Worm (Caenorhabditis elegans) whole organism, L3 larva: Measurements from ENCODE around the gene F13D12.8.

ENCODE experiments used
- R02D3.7 ChIP-seq: fragments of 150-350 bp; optimal IDR thresholded peaks from 2 replicates; lab custom pipeline; 2014; ENCODE audit warnings: missing biosample characterization, missing genetic modification characterization
- ZK546.5 ChIP-seq: sonication (generic microtip); optimal IDR thresholded peaks from 2 replicates; lab custom pipeline; 2017; ENCODE audit warnings: missing biosample characterization, missing genetic modification characterization
- aly-2 ChIP-seq: fragments of 150-350 bp; optimal IDR thresholded peaks from 2 replicates; lab custom pipeline; 2014; ENCODE audit warnings: missing biosample characterization, missing genetic modification characterization
- ama-1 ChIP-seq: fragments of 150-350 bp; optimal IDR thresholded peaks from 2 replicates; lab custom pipeline; 2018
- ceh-28 ChIP-seq: fragments of 150-350 bp; optimal IDR thresholded peaks from 2 replicates; lab custom pipeline; 2014; ENCODE audit warnings: missing biosample characterization, missing genetic modification reagents, missing genetic modification characterization
- ceh-82 ChIP-seq: fragments of 150-350 bp; optimal IDR thresholded peaks from 2 replicates; lab custom pipeline; 2014; ENCODE audit warnings: missing biosample characterization, missing genetic modification characterization
- daf-12 ChIP-seq: fragments of 150-350 bp; optimal IDR thresholded peaks from 2 replicates; lab custom pipeline; 2014; ENCODE audit warnings: missing biosample characterization, missing genetic modification reagents, missing genetic modification characterization
- egl-27 ChIP-seq: sonication (generic microtip); optimal IDR thresholded peaks from 4 replicates; lab custom pipeline; 2017; ENCODE audit warnings: missing biosample characterization, missing genetic modification reagents, missing genetic modification characterization
- egl-5 ChIP-seq: fragments of 150-350 bp; optimal IDR thresholded peaks from 2 replicates; lab custom pipeline; 2017; ENCODE audit warnings: missing biosample characterization, missing genetic modification reagents, missing genetic modification characterization, inconsistent platforms
- elt-1 ChIP-seq: fragments of 150-350 bp; optimal IDR thresholded peaks from 2 replicates; lab custom pipeline; 2014; ENCODE audit warnings: missing biosample characterization, missing genetic modification characterization
- elt-2 ChIP-seq: sonication (generic microtip); optimal IDR thresholded peaks from 2 replicates; lab custom pipeline; 2016; ENCODE audit warnings: missing genetic modification reagents, mild to moderate bottlenecking, missing genetic modification characterization, missing compliant biosample characterization
- elt-3 ChIP-seq, 3 experiments: fragments of 150-350 bp in 1 of 3; sonication (generic microtip) in 2 of 3; optimal IDR thresholded peaks; 2 replicates in 2 of 3; 4 replicates in 1 of 3; lab custom pipeline; 2014 to 2017; ENCODE audit warnings: missing biosample characterization in 3 of 3, missing genetic modification characterization in 3 of 3
- eor-1 ChIP-seq, 2 experiments: fragments of 150-350 bp; optimal IDR thresholded peaks; 2 replicates each; lab custom pipeline; 2014 to 2018; ENCODE audit warnings: missing biosample characterization in 2 of 2, missing genetic modification characterization in 2 of 2
- fos-1 ChIP-seq: fragments of 150-350 bp; optimal IDR thresholded peaks from 2 replicates; lab custom pipeline; 2014; ENCODE audit warnings: missing biosample characterization, missing genetic modification characterization
- hmg-11 ChIP-seq: sonication (generic microtip); optimal IDR thresholded peaks from 2 replicates; lab custom pipeline; 2016; ENCODE audit warnings: missing genetic modification characterization, missing compliant biosample characterization
- jun-1 ChIP-seq: fragments of 150-350 bp; optimal IDR thresholded peaks from 2 replicates; lab custom pipeline; 2014; ENCODE audit warnings: missing biosample characterization, missing genetic modification reagents, missing genetic modification characterization
- lin-15B ChIP-seq: fragments of 150-350 bp; optimal IDR thresholded peaks from 2 replicates; lab custom pipeline; 2014; ENCODE audit warnings: missing biosample characterization, missing genetic modification characterization
- lin-39 ChIP-seq: fragments of 150-350 bp; optimal IDR thresholded peaks from 2 replicates; lab custom pipeline; 2018; ENCODE audit warnings: missing biosample characterization, missing genetic modification reagents, missing genetic modification characterization
- lsy-12 ChIP-seq: sonication (generic microtip); optimal IDR thresholded peaks from 2 replicates; lab custom pipeline; 2016; ENCODE audit warnings: mild to moderate bottlenecking, missing genetic modification characterization, missing compliant biosample characterization
- mml-1 ChIP-seq: fragments of 150-350 bp; sonication (generic microtip); optimal IDR thresholded peaks from 3 replicates; lab custom pipeline; 2014; ENCODE audit warnings: missing biosample characterization, missing genetic modification characterization
- nfya-1 ChIP-seq: sonication (generic microtip); optimal IDR thresholded peaks from 2 replicates; lab custom pipeline; 2017; ENCODE audit warnings: missing genetic modification characterization, mild to moderate bottlenecking, missing compliant biosample characterization, antibody characterized with exemption, moderate library complexity; ENCODE audit not compliant: insufficient read depth
- nhr-11 ChIP-seq: fragments of 150-350 bp; optimal IDR thresholded peaks from 2 replicates; lab custom pipeline; 2014; ENCODE audit warnings: missing biosample characterization, missing genetic modification characterization
- nhr-12 ChIP-seq: fragments of 150-350 bp; optimal IDR thresholded peaks from 2 replicates; lab custom pipeline; 2014; ENCODE audit warnings: missing biosample characterization, missing genetic modification characterization
- nhr-23 ChIP-seq: fragments of 150-350 bp; optimal IDR thresholded peaks from 2 replicates; lab custom pipeline; 2014; ENCODE audit warnings: missing biosample characterization, missing genetic modification reagents, missing genetic modification characterization
- nhr-25 ChIP-seq: sonication (generic microtip); optimal IDR thresholded peaks from 2 replicates; lab custom pipeline; 2017; ENCODE audit warnings: missing biosample characterization, missing genetic modification characterization
- nhr-28 ChIP-seq: fragments of 150-350 bp; optimal IDR thresholded peaks from 2 replicates; lab custom pipeline; 2014; ENCODE audit warnings: missing biosample characterization, missing genetic modification characterization
- nhr-43 ChIP-seq: sonication (generic microtip); optimal IDR thresholded peaks from 2 replicates; lab custom pipeline; 2016; ENCODE audit warnings: mild to moderate bottlenecking, missing genetic modification characterization, missing compliant biosample characterization; ENCODE audit not compliant: poor library complexity, severe bottlenecking
- nhr-67 ChIP-seq: fragments of 150-350 bp; optimal IDR thresholded peaks from 2 replicates; lab custom pipeline; 2014; ENCODE audit warnings: missing biosample characterization, missing genetic modification characterization
- nhr-76 ChIP-seq: fragments of 150-350 bp; sonication (generic microtip); optimal IDR thresholded peaks from 5 replicates; lab custom pipeline; 2014; ENCODE audit warnings: missing biosample characterization, missing genetic modification characterization
- nhr-77 ChIP-seq: fragments of 150-350 bp; optimal IDR thresholded peaks from 2 replicates; lab custom pipeline; 2014; ENCODE audit warnings: missing biosample characterization, missing genetic modification characterization
- pha-4 ChIP-seq: fragments of 150-350 bp; optimal IDR thresholded peaks from 2 replicates; lab custom pipeline; 2014; ENCODE audit warnings: missing biosample characterization, missing genetic modification reagents, missing genetic modification characterization
- pqm-1 ChIP-seq: fragments of 150-350 bp; optimal IDR thresholded peaks from 2 replicates; lab custom pipeline; 2017; ENCODE audit warnings: missing biosample characterization, missing genetic modification characterization, inconsistent platforms
- sea-2 ChIP-seq: fragments of 150-350 bp; sonication (generic microtip); optimal IDR thresholded peaks from 4 replicates; lab custom pipeline; 2014; ENCODE audit warnings: missing biosample characterization, missing genetic modification reagents, missing genetic modification characterization
- skn-1 ChIP-seq: fragments of 150-350 bp; optimal IDR thresholded peaks from 2 replicates; lab custom pipeline; 2014; ENCODE audit warnings: missing biosample characterization, missing genetic modification characterization
- snpc-4 ChIP-seq: fragments of 150-350 bp; optimal IDR thresholded peaks from 2 replicates; lab custom pipeline; 2014; ENCODE audit warnings: missing biosample characterization, missing genetic modification characterization
- tbx-2 ChIP-seq: sonication (generic microtip); optimal IDR thresholded peaks from 2 replicates; lab custom pipeline; 2016; ENCODE audit warnings: mild to moderate bottlenecking, missing genetic modification characterization, missing compliant biosample characterization
- unc-39 ChIP-seq: sonication (generic microtip); optimal IDR thresholded peaks from 4 replicates; lab custom pipeline; 2017; ENCODE audit warnings: missing biosample characterization, missing genetic modification characterization
- unc-62 ChIP-seq: fragments of 150-350 bp; sonication (generic microtip); optimal IDR thresholded peaks from 4 replicates; lab custom pipeline; 2014; ENCODE audit warnings: missing biosample characterization, missing genetic modification reagents, missing genetic modification characterization
- zag-1 ChIP-seq: fragments of 150-350 bp; optimal IDR thresholded peaks from 2 replicates; lab custom pipeline; 2014; ENCODE audit warnings: missing biosample characterization, missing genetic modification characterization
- ztf-11 ChIP-seq: fragments of 150-350 bp; optimal IDR thresholded peaks from 2 replicates; lab custom pipeline; 2014; ENCODE audit warnings: missing biosample characterization, missing genetic modification characterization
- ztf-4 ChIP-seq: fragments of 150-350 bp; optimal IDR thresholded peaks from 2 replicates; lab custom pipeline; 2014; ENCODE audit warnings: missing biosample characterization, missing genetic modification characterization

F13D12.8 gene

ce11 chrII:11774218-11774617, 41.8 kb upstream of the F13D12.8 start, which contains the start of gene F44E5.1:
Gene F44E5.1, minus strand, starts transcription at chrII:11774559.
- TF ChIP-seq nhr-76 (tag; lab: Kevin White, UChicago), result no peak
- TF ChIP-seq ztf-4 (tag; lab: Kevin White, UChicago), result no peak
- no peak for TF ChIP-seq daf-12 (tag; lab: Kevin White, UChicago)
- TF ChIP-seq nhr-77, result no peak
- TF ChIP-seq zag-1 (tag; lab: Kevin White, UChicago), result no peak
- TF ChIP-seq tbx-2 (tag; lab: Kevin White, UChicago), result no peak
- no peak for TF ChIP-seq pqm-1 (tag; lab: Kevin White, UChicago)
- TF ChIP-seq, all 47 proteins: peak for 0

- no peak for TF ChIP-seq egl-5
- TF ChIP-seq elt-3 (tag; optimal IDR thresholded peaks at IDR 0.05; lab: Kevin White, UChicago), result no peak
- TF ChIP-seq fos-1 (tag; lab: Kevin White, UChicago), result no peak
- TF ChIP-seq ztf-4 (tag; lab: Kevin White, UChicago), result no peak
- no peak for TF ChIP-seq lin-39 (tag; lab: Kevin White, UChicago)
- TF ChIP-seq, all 47 proteins: peak for 0
Measured at ce11 chrII:11772364-11772763, 40.0 kb upstream of the F13D12.8 start, which contains the start of gene F44E5.15. Gene F44E5.15, plus strand, starts transcription at chrII:11772664.

ce11 chrII:11766472-11766871, 34.1 kb upstream of the F13D12.8 start, which contains the start of gene F44E5.2:
Gene F44E5.2, plus strand, starts transcription at chrII:11766772.
- no peak for TF ChIP-seq ztf-11

ce11 chrII:11765506-11766152, 33.2 kb upstream of the F13D12.8 start:
- TF ChIP-seq elt-3 (tag; optimal IDR thresholded peaks at IDR 0.05; lab: Kevin White, UChicago) (no peak), ama-1 (lab: Kevin White, UChicago) (no peak), egl-5 (no peak), nhr-23 (no peak)

- no peak for TF ChIP-seq unc-39 (tag; lab: Kevin White, UChicago)
- TF ChIP-seq daf-12 (tag; lab: Kevin White, UChicago), result no peak
- no peak for TF ChIP-seq unc-62 (GFP tag; lab: Kevin White, UChicago)
- TF ChIP-seq lin-15B (tag; lab: Kevin White, UChicago), result no peak
- no peak for TF ChIP-seq nhr-23
- peak; percentile 37 for TF ChIP-seq elt-2 (tag; lab: Kevin White, UChicago)
- TF ChIP-seq nhr-12, result no peak
- no peak for TF ChIP-seq ceh-82 (tag; lab: Kevin White, UChicago)
- no peak for TF ChIP-seq R02D3.7 (tag; lab: Kevin White, UChicago)
- TF ChIP-seq sea-2 (GFP tag; lab: Kevin White, UChicago), result no peak
- TF ChIP-seq elt-1 (tag; lab: Kevin White, UChicago), result peak; percentile 13
- peak; percentile 78 for TF ChIP-seq fos-1 (tag; lab: Kevin White, UChicago)
- TF ChIP-seq mml-1 (tag; lab: Kevin White, UChicago), result no peak
- no peak for TF ChIP-seq lsy-12 (tag; lab: Kevin White, UChicago)
- TF ChIP-seq egl-27, result no peak
- no peak for TF ChIP-seq snpc-4 (tag; lab: Kevin White, UChicago)
- TF ChIP-seq egl-5, result no peak
- no peak for TF ChIP-seq jun-1
- TF ChIP-seq nhr-11 (tag; lab: Kevin White, UChicago), result no peak
- TF ChIP-seq nhr-28 (tag; lab: Kevin White, UChicago), result no peak
- peak; percentile 93 for TF ChIP-seq ama-1 (lab: Kevin White, UChicago)
- no peak for TF ChIP-seq aly-2
- no peak for TF ChIP-seq skn-1 (tag; lab: Kevin White, UChicago)
- peak; percentile 70 for TF ChIP-seq tbx-2 (tag; lab: Kevin White, UChicago)
- peak; percentile 43 for TF ChIP-seq nhr-25 (tag; lab: Kevin White, UChicago)
- TF ChIP-seq nhr-76 (tag; lab: Kevin White, UChicago), result no peak
- peak; percentile 60 for TF ChIP-seq ztf-4 (tag; lab: Kevin White, UChicago)
- TF ChIP-seq pha-4 (tag; lab: Kevin White, UChicago), result peak; percentile 81
- no peak for TF ChIP-seq ZK546.5 (tag; lab: Kevin White, UChicago)
- no peak for TF ChIP-seq ztf-11
- no peak for TF ChIP-seq nhr-43 (tag; lab: Kevin White, UChicago)
- TF ChIP-seq pqm-1 (tag; lab: Kevin White, UChicago), result no peak
- peak in 1 of 2 experiments; percentile 7 for TF ChIP-seq eor-1 (tag; optimal IDR thresholded peaks at IDR 0.05; lab: Kevin White, UChicago)
- peak in 1 of 3 experiments; percentile 81 for TF ChIP-seq elt-3 (tag; optimal IDR thresholded peaks at IDR 0.05; lab: Kevin White, UChicago)
- TF ChIP-seq ceh-28 (tag; lab: Kevin White, UChicago), result no peak
- TF ChIP-seq nfya-1 (tag; lab: Kevin White, UChicago), result peak; percentile 48
- TF ChIP-seq hmg-11 (tag; lab: Kevin White, UChicago), result no peak
- TF ChIP-seq nhr-67, result no peak
Measured at ce11 chrII:11761806-11762512, 29.6 kb upstream of the F13D12.8 start.
